Fruit fly (Drosophila melanogaster) whole organism: Measurements from ENCODE around the gene MED15.

Experiments used
- CG8478 ChIP-seq: fragments of >200 bp; optimal IDR thresholded peaks from 2 replicates; lab custom pipeline; 2018; ENCODE audit warnings: inconsistent platforms
- Dll ChIP-seq: fragments of >200 bp; optimal IDR thresholded peaks from 2 replicates; lab custom pipeline; 2017
- EcR ChIP-seq, 2 experiments: fragments of >200 bp; optimal IDR thresholded peaks; 2 replicates each; lab custom pipeline; 2017; ENCODE audit warnings: missing biosample characterization in 2 of 2, missing genetic modification characterization in 2 of 2, missing genetic modification reagents in 2 of 2
- pan ChIP-seq: fragments of >200 bp; optimal IDR thresholded peaks from 2 replicates; lab custom pipeline; 2017
- psq ChIP-seq: fragments of >200 bp; optimal IDR thresholded peaks from 2 replicates; lab custom pipeline; 2017
- usp ChIP-seq: fragments of >200 bp; optimal IDR thresholded peaks from 2 replicates; lab custom pipeline; 2017; ENCODE audit warnings: missing biosample characterization, missing genetic modification characterization, mixed read lengths

dm6 chr2L:481400-481756 is 8.6 kb downstream of the MED15 start:
- TF ChIP-seq usp (GFP tag; lab: Kevin White, UChicago) (no peak), psq (no peak), Dll (lab: Kevin White, UChicago) (peak; percentile 23), CG8478 (no peak), pan (no peak), EcR (GFP tag; optimal IDR thresholded peaks at IDR 0.05; lab: Kevin White, UChicago) (no peak)
